Fruit fly (Drosophila melanogaster): ENCODE data around the gene Adss.

Gene Adss

dm6 chr3R:20821815-20822375 is 8.5 kb downstream of the Adss start, which contains the start of the genes CG17271 and RpS20 (continued):
- 0 out of 2 replicates have a peak, but pooled peaks have one; percentile 32 for TF ChIP-seq hbn (GFP tag; IDR thresholded peaks at IDR 0.05; ENCODE audit: partially characterized antibody)
- TF ChIP-seq ham (GFP tag; IDR thresholded peaks at IDR 0.05), result 0 out of 2 replicates have a peak, but pooled peaks have one; percentile 34
- TF ChIP-seq CG18262 (tag; optimal IDR thresholded peaks at IDR 0.05), result peak; percentile 79
- TF ChIP-seq Poxn (GFP tag; IDR thresholded peaks at IDR 0.05), result peak; percentile 64
- peak; percentile 14 to 67 for TF ChIP-seq tll (GFP tag; optimal IDR thresholded peaks at IDR 0.05)
- TF ChIP-seq CG9215 (GFP tag; IDR thresholded peaks at IDR 0.05), result peak; percentile 89
- 0 out of 4 replicates have a peak, but pooled peaks have one; percentile 35 for TF ChIP-seq chinmo (GFP tag; IDR thresholded peaks at IDR 0.05; ENCODE audit: partially characterized antibody)
- peak; percentile 69 for TF ChIP-seq CG9437 (GFP tag; optimal IDR thresholded peaks at IDR 0.05)
- TF ChIP-seq CG13624 (GFP tag; optimal IDR thresholded peaks at IDR 0.05), result peak; percentile 97
- peak; percentile 69 for TF ChIP-seq scrt (GFP tag; optimal IDR thresholded peaks at IDR 0.05)
- peak; percentile 87 for TF ChIP-seq Awh (GFP tag; IDR thresholded peaks at IDR 0.05)
- peak; percentile 78; the same call in 1 of the 2 replicates for TF ChIP-seq toy (GFP tag; IDR thresholded peaks at IDR 0.05)
- TF ChIP-seq CG17802 (tag; optimal IDR thresholded peaks at IDR 0.05), result peak; percentile 78
- peak; percentile 77 for TF ChIP-seq Neu2 (GFP tag; optimal IDR thresholded peaks at IDR 0.05; ENCODE audit: borderline replicate concordance)
- peak; percentile 88 for TF ChIP-seq CG10209 (GFP tag; optimal IDR thresholded peaks at IDR 0.05)
- TF ChIP-seq trh (GFP tag; optimal IDR thresholded peaks at IDR 0.05), result peak; percentile 85
- peak; percentile 72 for TF ChIP-seq CG8281 (tag; optimal IDR thresholded peaks at IDR 0.05)
- peak; percentile 93 for TF ChIP-seq Hmr (GFP tag; optimal IDR thresholded peaks at IDR 0.05)
- peak; percentile 89 for TF ChIP-seq CG4854 (GFP tag; optimal IDR thresholded peaks at IDR 0.05)
- TF ChIP-seq CG10543 (GFP tag; optimal IDR thresholded peaks at IDR 0.05), result peak; percentile 93
- no peak; the same call in 1 of the 2 replicates for TF ChIP-seq dan (GFP tag; IDR thresholded peaks at IDR 0.05)
- TF ChIP-seq Chrac-16 (GFP tag; optimal IDR thresholded peaks at IDR 0.05), result peak; percentile 93
- TF ChIP-seq GATAe (GFP tag; conservative IDR thresholded peaks at IDR 0.05), result peak; percentile 73
- TF ChIP-seq Eip74EF (GFP tag; optimal IDR thresholded peaks at IDR 0.05), result peak in 1 of 2 experiments; percentile 68
- TF ChIP-seq CG31365 (tag; optimal IDR thresholded peaks at IDR 0.05), result peak; percentile 52
- peak; percentile 67 for TF ChIP-seq CG2875 (GFP tag; optimal IDR thresholded peaks at IDR 0.05)
- peak; percentile 92 for TF ChIP-seq sob (GFP tag; IDR thresholded peaks at IDR 0.05)
- no peak for TF ChIP-seq kah (GFP tag; optimal IDR thresholded peaks at IDR 0.05)
- TF ChIP-seq CG16779 (GFP tag; IDR thresholded peaks at IDR 0.05), result peak; percentile 74; the same call in 1 of the 2 replicates
- TF ChIP-seq Aef1 (GFP tag; IDR thresholded peaks at IDR 0.05), result peak; percentile 88
- peak; percentile 67 for TF ChIP-seq odd (GFP tag; optimal IDR thresholded peaks at IDR 0.05)
- peak; percentile 85 for TF ChIP-seq CG7556 (GFP tag; optimal IDR thresholded peaks at IDR 0.05)
- peak; percentile 86 for TF ChIP-seq CG2889 (GFP tag; IDR thresholded peaks at IDR 0.05)
- peak; percentile 91 for TF ChIP-seq CoRest (tag; optimal IDR thresholded peaks at IDR 0.05)
- TF ChIP-seq Bteb2 (GFP tag; optimal IDR thresholded peaks at IDR 0.05), result peak; percentile 92
- peak; percentile 89 for TF ChIP-seq lmd (GFP tag; IDR thresholded peaks at IDR 0.05)
- TF ChIP-seq Lim3 (GFP tag; IDR thresholded peaks at IDR 0.05), result 0 out of 2 replicates have a peak, but pooled peaks have one; percentile 59
- TF ChIP-seq her (GFP tag; optimal IDR thresholded peaks at IDR 0.05), result peak; percentile 92
- TF ChIP-seq CG11560 (tag; IDR thresholded peaks at IDR 0.05), result peak; percentile 78
- TF ChIP-seq knrl (GFP tag; IDR thresholded peaks at IDR 0.05; ENCODE audit: partially characterized antibody), result peak; percentile 58; the same call in 1 of the 3 replicates
- TF ChIP-seq CG9727 (GFP tag; optimal IDR thresholded peaks at IDR 0.05), result peak; percentile 91
- TF ChIP-seq lola (GFP tag; optimal IDR thresholded peaks at IDR 0.05), result peak in 1 of 3 experiments; percentile 89
- peak; percentile 94 for TF ChIP-seq CG32532 (GFP tag; IDR thresholded peaks at IDR 0.05)
- TF ChIP-seq onecut (GFP tag; IDR thresholded peaks at IDR 0.05), result peak; percentile 65
- peak; percentile 91 for TF ChIP-seq Atf-2 (GFP tag; optimal IDR thresholded peaks at IDR 0.05)
- TF ChIP-seq klu (GFP tag; IDR thresholded peaks at IDR 0.05), result peak; percentile 82
- TF ChIP-seq CG11247 (GFP tag; IDR thresholded peaks at IDR 0.05), result peak; percentile 84
- TF ChIP-seq Dad (GFP tag; optimal IDR thresholded peaks at IDR 0.05), result peak; percentile 95
